Fruit fly (Drosophila melanogaster) whole organism, prepupa: ENCODE measurements around the gene Pkcdelta.
A peak's percentile ranks its signal among the peaks of the same experiment; 100 is the strongest.

Experiments used
- CG10631 ChIP-seq: fragments of 200-800 bp; sonication (Bioruptor generic); optimal IDR thresholded peaks from 2 replicates; lab custom pipeline; 2016; ENCODE audit warnings: missing biosample characterization, missing genetic modification characterization
- CG10669 ChIP-seq: fragments of 200-800 bp; sonication (Bioruptor generic); optimal IDR thresholded peaks from 3 replicates; lab custom pipeline; 2018; ENCODE audit warnings: missing biosample characterization, mild to moderate bottlenecking, missing genetic modification characterization, moderate library complexity
- CG11294 ChIP-seq: fragments of 200-800 bp; sonication (Bioruptor generic); IDR thresholded peaks from 2 replicates; pipeline ENCODE4 v1.3.6; 2022; ENCODE audit warnings: missing biosample characterization, missing genetic modification characterization
- CG11902 ChIP-seq: fragments of 200-800 bp; sonication (Bioruptor generic); optimal IDR thresholded peaks from 3 replicates; lab custom pipeline; 2016; ENCODE audit warnings: missing biosample characterization, missing genetic modification characterization
- CG15336 ChIP-seq: fragments of 200-800 bp; sonication (Bioruptor generic); IDR thresholded peaks from 2 replicates; pipeline ENCODE4 v1.3.6; 2022; ENCODE audit warnings: missing biosample characterization, missing genetic modification characterization
- CG1621 ChIP-seq: fragments of 200-800 bp; sonication (Bioruptor generic); optimal IDR thresholded peaks from 3 replicates; lab custom pipeline; 2018; ENCODE audit warnings: missing biosample characterization, mild to moderate bottlenecking, missing genetic modification characterization
- CG16779 ChIP-seq: fragments of 200-800 bp; sonication (Bioruptor generic); optimal IDR thresholded peaks from 3 replicates; lab custom pipeline; 2017; ENCODE audit warnings: missing biosample characterization, mild to moderate bottlenecking, missing genetic modification characterization
- CG31627 ChIP-seq: fragments of 200-800 bp; sonication (Bioruptor generic); optimal IDR thresholded peaks from 3 replicates; lab custom pipeline; 2016; ENCODE audit warnings: missing biosample characterization, missing genetic modification characterization
- CG32006 ChIP-seq: fragments of 200-800 bp; sonication (Bioruptor generic); optimal IDR thresholded peaks from 3 replicates; lab custom pipeline; 2017; ENCODE audit warnings: missing biosample characterization, mild to moderate bottlenecking, missing genetic modification characterization
- CG34406 ChIP-seq: fragments of 200-800 bp; sonication (Bioruptor generic); optimal IDR thresholded peaks from 3 replicates; lab custom pipeline; 2016; ENCODE audit warnings: missing biosample characterization, missing genetic modification characterization
- CG3919 ChIP-seq: fragments of 200-800 bp; sonication (Bioruptor generic); optimal IDR thresholded peaks from 3 replicates; lab custom pipeline; 2016; ENCODE audit warnings: missing biosample characterization, missing genetic modification characterization
- CG4318 ChIP-seq: fragments of 200-800 bp; sonication (Bioruptor generic); optimal IDR thresholded peaks from 3 replicates; lab custom pipeline; 2017; ENCODE audit warnings: missing biosample characterization, mild to moderate bottlenecking, missing genetic modification characterization
- CG6276 ChIP-seq: fragments of 200-800 bp; sonication (Bioruptor generic); optimal IDR thresholded peaks from 2 replicates; lab custom pipeline; 2017; ENCODE audit warnings: missing biosample characterization, mild to moderate bottlenecking, missing genetic modification characterization
- CG6854 ChIP-seq: fragments of 200-800 bp; sonication (Bioruptor generic); optimal IDR thresholded peaks from 2 replicates; lab custom pipeline; 2017; ENCODE audit warnings: missing biosample characterization, mild to moderate bottlenecking, missing genetic modification characterization
- CG8632 ChIP-seq: fragments of 200-800 bp; sonication (Bioruptor generic); optimal IDR thresholded peaks from 3 replicates; lab custom pipeline; 2016; ENCODE audit warnings: missing biosample characterization, missing genetic modification characterization
- Eip75B ChIP-seq: fragments of 200-800 bp; sonication (Bioruptor generic); optimal IDR thresholded peaks from 3 replicates; lab custom pipeline; 2016; ENCODE audit warnings: missing biosample characterization, missing genetic modification characterization
- Eip78C ChIP-seq: fragments of 200-800 bp; sonication (Bioruptor generic); peaks from one replicate; lab custom pipeline; 2016; ENCODE audit warnings: missing biosample characterization, missing genetic modification characterization
- Eip93F ChIP-seq: fragments of 200-800 bp; sonication (Bioruptor generic); optimal IDR thresholded peaks from 2 replicates; lab custom pipeline; 2016; ENCODE audit warnings: missing biosample characterization, mild to moderate bottlenecking, missing genetic modification characterization
- Ets21C ChIP-seq: fragments of 200-800 bp; sonication (Bioruptor generic); optimal IDR thresholded peaks from 3 replicates; lab custom pipeline; 2016; ENCODE audit warnings: missing biosample characterization, missing genetic modification characterization
- Ets96B ChIP-seq: fragments of 200-800 bp; optimal IDR thresholded peaks from 2 replicates; lab custom pipeline; 2019; ENCODE audit warnings: missing biosample characterization, mild to moderate bottlenecking, missing genetic modification characterization, moderate library complexity
- Gug ChIP-seq: fragments of 200-800 bp; sonication (Bioruptor generic); IDR thresholded peaks from 2 replicates; pipeline ENCODE4 v1.3.6; 2022; ENCODE audit warnings: missing biosample characterization, missing genetic modification characterization
- Hr38 ChIP-seq: sonication (Bioruptor generic); optimal IDR thresholded peaks from 2 replicates; lab custom pipeline; 2016; ENCODE audit warnings: missing biosample characterization, missing genetic modification characterization
- Hr39 ChIP-seq: fragments of 200-800 bp; sonication (Bioruptor generic); optimal IDR thresholded peaks from 2 replicates; lab custom pipeline; 2016; ENCODE audit warnings: missing biosample characterization, missing genetic modification characterization
- Hr4 ChIP-seq: fragments of 200-800 bp; sonication (Bioruptor generic); optimal IDR thresholded peaks from 3 replicates; lab custom pipeline; 2016; ENCODE audit warnings: missing biosample characterization, missing genetic modification characterization
- Lpt ChIP-seq: fragments of 200-800 bp; sonication (Bioruptor generic); optimal IDR thresholded peaks from 3 replicates; lab custom pipeline; 2016; ENCODE audit warnings: missing biosample characterization, missing genetic modification characterization
- Met ChIP-seq: fragments of 200-800 bp; sonication (Bioruptor generic); optimal IDR thresholded peaks from 3 replicates; lab custom pipeline; 2016; ENCODE audit warnings: missing biosample characterization, missing genetic modification characterization
- OdsH ChIP-seq: fragments of 200-800 bp; sonication (Bioruptor generic); optimal IDR thresholded peaks from 3 replicates; lab custom pipeline; 2016; ENCODE audit warnings: missing biosample characterization, missing genetic modification characterization
- Sox14 ChIP-seq: fragments of 200-800 bp; sonication (Bioruptor generic); optimal IDR thresholded peaks from 3 replicates; lab custom pipeline; 2016; ENCODE audit warnings: missing biosample characterization, missing genetic modification characterization
- Sox15 ChIP-seq: fragments of 200-800 bp; sonication (Bioruptor generic); optimal IDR thresholded peaks from 3 replicates; lab custom pipeline; 2016; ENCODE audit warnings: missing biosample characterization, missing genetic modification characterization
- acj6 ChIP-seq: fragments of 200-800 bp; sonication (Bioruptor generic); optimal IDR thresholded peaks from 3 replicates; lab custom pipeline; 2016; ENCODE audit warnings: missing biosample characterization, missing genetic modification characterization
- cyc ChIP-seq: fragments of 200-800 bp; sonication (Bioruptor generic); optimal IDR thresholded peaks from 3 replicates; lab custom pipeline; 2016; ENCODE audit warnings: missing biosample characterization, missing genetic modification characterization
- dac ChIP-seq: fragments of 200-800 bp; sonication (Bioruptor generic); optimal IDR thresholded peaks from 2 replicates; lab custom pipeline; 2017; ENCODE audit warnings: missing biosample characterization, mild to moderate bottlenecking, missing genetic modification characterization
- dsx ChIP-seq: fragments of 200-800 bp; optimal IDR thresholded peaks from 3 replicates; lab custom pipeline; 2019; ENCODE audit warnings: missing biosample characterization, mild to moderate bottlenecking, missing genetic modification characterization, moderate library complexity; ENCODE audit not compliant: poor library complexity, severe bottlenecking
- esn ChIP-seq: fragments of 200-800 bp; sonication (Bioruptor generic); optimal IDR thresholded peaks from 2 replicates; lab custom pipeline; 2016; ENCODE audit warnings: missing biosample characterization, mild to moderate bottlenecking, missing genetic modification characterization, moderate library complexity
- fd59A ChIP-seq: fragments of 200-800 bp; sonication (Bioruptor generic); optimal IDR thresholded peaks from 2 replicates; lab custom pipeline; 2017; ENCODE audit warnings: missing biosample characterization, mild to moderate bottlenecking, missing genetic modification characterization, missing genetic modification reagents
- fd85E ChIP-seq: fragments of 200-800 bp; sonication (Bioruptor generic); optimal IDR thresholded peaks from 3 replicates; lab custom pipeline; 2016; ENCODE audit warnings: missing biosample characterization, missing genetic modification characterization
- fkh ChIP-seq: fragments of 200-800 bp; sonication (Bioruptor generic); optimal IDR thresholded peaks from 3 replicates; lab custom pipeline; 2017; ENCODE audit warnings: missing biosample characterization, mild to moderate bottlenecking, missing genetic modification characterization, moderate library complexity
- lz ChIP-seq: fragments of 200-800 bp; sonication (Bioruptor generic); optimal IDR thresholded peaks from 3 replicates; lab custom pipeline; 2016; ENCODE audit warnings: missing biosample characterization, missing genetic modification characterization
- salr ChIP-seq, 2 experiments: fragments of 200-800 bp; sonication (Bioruptor generic); optimal IDR thresholded peaks; 3 replicates each; lab custom pipeline; 2016 to 2018; ENCODE audit warnings: missing biosample characterization in 2 of 2, missing genetic modification characterization in 2 of 2, mild to moderate bottlenecking in 1 of 2
- spab ChIP-seq: fragments of 200-800 bp; sonication (Bioruptor generic); optimal IDR thresholded peaks from 2 replicates; lab custom pipeline; 2017; ENCODE audit warnings: missing biosample characterization, mild to moderate bottlenecking, missing genetic modification characterization, missing genetic modification reagents
- ss ChIP-seq, 2 experiments: fragments of 200-800 bp; sonication (Bioruptor generic); optimal IDR thresholded peaks; 2 replicates in 1 of 2; 3 replicates in 1 of 2; lab custom pipeline; 2017 to 2018; ENCODE audit warnings: mild to moderate bottlenecking in 2 of 2, missing biosample characterization in 2 of 2, missing genetic modification characterization in 2 of 2, moderate library complexity in 1 of 2
- svp ChIP-seq: fragments of 200-800 bp; sonication (Bioruptor generic); peaks from one replicate; lab custom pipeline; 2016; ENCODE audit warnings: missing biosample characterization, missing genetic modification characterization
- topi ChIP-seq: fragments of 200-800 bp; sonication (Bioruptor generic); optimal IDR thresholded peaks from 3 replicates; lab custom pipeline; 2016; ENCODE audit warnings: missing biosample characterization, missing genetic modification characterization

The Pkcdelta gene

dm6 chrX:12431466-12431865, 558 bp upstream of the Pkcdelta start:
- TF ChIP-seq CG11294 (GFP tag; lab: Robert Waterston, UW) (no peak), Met (GFP tag; lab: Kevin White, UChicago) (no peak), OdsH (GFP tag; lab: Kevin White, UChicago) (no peak), CG11902 (GFP tag; lab: Kevin White, UChicago) (no peak), CG34406 (GFP tag; lab: Kevin White, UChicago) (no peak), Gug (GFP tag; lab: Robert Waterston, UW) (no peak), ss (GFP tag; optimal IDR thresholded peaks at IDR 0.05; lab: Kevin White, UChicago) (no peak), dac (GFP tag; lab: Kevin White, UChicago) (no peak), lz (GFP tag; lab: Kevin White, UChicago) (no peak), Ets96B (tag; lab: Kevin White, UChicago) (no peak), Hr39 (GFP tag; lab: Kevin White, UChicago) (no peak)

DNA sequence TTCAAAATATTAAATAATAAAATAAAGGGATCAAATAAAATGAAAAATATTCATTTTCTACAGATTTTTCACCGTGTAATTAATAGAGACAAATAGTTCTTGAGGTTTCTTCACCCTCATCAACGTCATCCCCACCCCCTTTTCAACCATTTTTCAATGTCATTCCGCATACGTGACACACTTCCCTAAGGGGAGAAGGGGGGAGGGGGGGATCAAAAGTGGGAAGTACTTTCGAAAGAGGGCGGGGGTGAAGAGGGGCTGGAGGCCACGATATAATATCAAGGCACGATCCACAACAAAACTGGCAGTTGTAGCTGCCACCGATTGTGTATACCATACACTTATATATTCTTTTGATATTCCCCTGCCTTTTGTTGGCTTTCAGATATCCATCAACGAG, 2.6 kb downstream of the Pkcdelta start:
- TF ChIP-seq Hr38 (GFP tag; lab: Kevin White, UChicago) (no peak), lz (GFP tag; lab: Kevin White, UChicago) (no peak), CG32006 (GFP tag; lab: Kevin White, UChicago) (no peak), CG11294 (GFP tag; lab: Robert Waterston, UW) (no peak), cyc (GFP tag; lab: Kevin White, UChicago) (no peak)

DNA sequence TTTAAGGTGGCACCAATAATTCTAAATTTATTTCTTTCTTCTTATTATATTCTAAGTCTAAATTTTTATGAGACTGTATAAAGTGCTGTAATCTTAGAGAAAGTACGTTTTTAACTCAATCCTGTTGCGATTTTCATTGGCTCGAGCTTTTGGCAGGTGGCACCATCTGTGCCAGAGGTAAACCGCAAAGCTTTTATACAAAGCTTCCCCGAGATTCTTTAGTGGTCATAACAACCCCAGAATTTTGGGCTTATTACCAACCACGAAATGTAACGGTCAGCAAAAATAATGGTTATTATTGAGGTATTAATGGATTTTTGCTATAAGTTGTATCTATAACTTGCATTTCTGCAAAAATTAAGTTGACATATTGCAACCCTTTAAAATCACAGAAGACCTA, 5.1 kb downstream of the Pkcdelta start:
- peak; percentile 3 for TF ChIP-seq Eip78C (GFP tag; lab: Kevin White, UChicago)
- no peak for TF ChIP-seq fkh (GFP tag; lab: Kevin White, UChicago)
- TF ChIP-seq CG6276 (GFP tag; lab: Kevin White, UChicago): no peak

dm6 chrX:12447874-12448273, 15.8 kb downstream of the Pkcdelta start:
- TF ChIP-seq ss (GFP tag; optimal IDR thresholded peaks at IDR 0.05; lab: Kevin White, UChicago): no peak
- peak; percentile 56 for TF ChIP-seq Eip78C (GFP tag; lab: Kevin White, UChicago)
- no peak for TF ChIP-seq CG34406 (GFP tag; lab: Kevin White, UChicago)
- peak; percentile 22 for TF ChIP-seq OdsH (GFP tag; lab: Kevin White, UChicago)
- no peak for TF ChIP-seq Met (GFP tag; lab: Kevin White, UChicago)
- peak; percentile 12 for TF ChIP-seq CG3919 (GFP tag; lab: Kevin White, UChicago)
- no peak for TF ChIP-seq CG16779 (tag; lab: Kevin White, UChicago)
- no peak for TF ChIP-seq Gug (GFP tag; lab: Robert Waterston, UW)
- no peak for TF ChIP-seq Sox15 (GFP tag; lab: Kevin White, UChicago)
- TF ChIP-seq CG15336: peak; percentile 39; the same call in 1 of the 2 replicates
- peak; percentile 11 for TF ChIP-seq CG6276 (GFP tag; lab: Kevin White, UChicago)
- TF ChIP-seq svp: peak; percentile 23
- TF ChIP-seq dac (GFP tag; lab: Kevin White, UChicago): no peak
- peak; percentile 62 for TF ChIP-seq Hr4 (GFP tag; lab: Kevin White, UChicago)
- no peak for TF ChIP-seq fkh (GFP tag; lab: Kevin White, UChicago)
- no peak for TF ChIP-seq Eip75B (GFP tag; lab: Kevin White, UChicago)
- TF ChIP-seq CG8632 (GFP tag; lab: Kevin White, UChicago): no peak
- no peak for TF ChIP-seq CG11902 (GFP tag; lab: Kevin White, UChicago)
- TF ChIP-seq spab (GFP tag; lab: Kevin White, UChicago): no peak
- TF ChIP-seq Lpt (GFP tag; lab: Kevin White, UChicago): no peak
- no peak for TF ChIP-seq CG31627 (GFP tag; lab: Kevin White, UChicago)
- no peak for TF ChIP-seq CG6854 (GFP tag; lab: Kevin White, UChicago)
- TF ChIP-seq CG32006 (GFP tag; lab: Kevin White, UChicago): peak; percentile 60
- no peak for TF ChIP-seq esn (GFP tag; lab: Kevin White, UChicago)
- TF ChIP-seq cyc (GFP tag; lab: Kevin White, UChicago): no peak
- no peak for TF ChIP-seq lz (GFP tag; lab: Kevin White, UChicago)
- no peak for TF ChIP-seq topi (GFP tag; lab: Kevin White, UChicago)
- peak; percentile 1 for TF ChIP-seq acj6 (GFP tag; lab: Kevin White, UChicago)
- TF ChIP-seq Hr39 (GFP tag; lab: Kevin White, UChicago): no peak
- TF ChIP-seq Hr38 (GFP tag; lab: Kevin White, UChicago): no peak
- TF ChIP-seq dsx (GFP tag; lab: Kevin White, UChicago): no peak
- no peak for TF ChIP-seq salr (GFP tag; optimal IDR thresholded peaks at IDR 0.05; lab: Kevin White, UChicago)
- no peak for TF ChIP-seq Ets96B (tag; lab: Kevin White, UChicago)
- no peak for TF ChIP-seq Ets21C (GFP tag; lab: Kevin White, UChicago)
- TF ChIP-seq CG1621 (tag; lab: Kevin White, UChicago): no peak
- TF ChIP-seq Sox14: no peak
- TF ChIP-seq fd59A (GFP tag; lab: Kevin White, UChicago): no peak
- TF ChIP-seq Eip93F (GFP tag; lab: Kevin White, UChicago): no peak
- TF ChIP-seq CG10631 (GFP tag; lab: Kevin White, UChicago): no peak
- TF ChIP-seq fd85E (GFP tag; lab: Kevin White, UChicago): no peak
- TF ChIP-seq CG4318: peak; percentile 22
- no peak for TF ChIP-seq CG10669 (GFP tag; lab: Kevin White, UChicago)
